Worm (Caenorhabditis elegans): ENCODE results near the gene fbxa-74.

DNA sequence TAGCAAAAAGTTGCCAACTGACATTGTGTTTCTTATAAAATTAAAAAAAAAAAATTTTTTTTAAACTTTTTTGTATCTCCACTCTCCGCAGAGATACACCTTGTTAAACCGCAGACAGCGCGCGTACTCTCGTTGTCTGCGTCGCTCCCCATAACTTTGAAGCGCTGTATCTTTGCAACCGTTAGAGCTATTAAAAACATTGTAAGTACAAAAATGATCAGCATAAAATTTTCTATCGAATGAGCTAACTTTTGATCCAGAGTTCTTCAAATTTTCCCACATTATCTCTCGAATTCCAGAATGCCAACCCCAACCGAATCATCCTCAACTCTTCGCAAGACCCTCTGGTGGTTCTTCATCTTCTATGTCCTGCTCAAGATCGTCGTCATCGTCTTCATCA is 46.6 kb downstream of the fbxa-74 start, which contains the start of gene Y22D7AL.1:
- TF ChIP-seq pqm-1 (tag; optimal IDR thresholded peaks at IDR 0.05) (no peak), pat-9 (tag; optimal IDR thresholded peaks at IDR 0.05) (no peak), pag-3 (tag; optimal IDR thresholded peaks at IDR 0.05; ENCODE audit: borderline replicate concordance) (no peak), elt-2 (tag; optimal IDR thresholded peaks at IDR 0.05) (no peak), ceh-48 (tag; optimal IDR thresholded peaks at IDR 0.05) (no peak), nhr-11 (tag; optimal IDR thresholded peaks at IDR 0.05) (no peak), tbx-2 (tag; optimal IDR thresholded peaks at IDR 0.05) (no peak)

All from whole organism, late embryonic.